Fruit fly (Drosophila melanogaster) whole organism, embryonic: ENCODE data around the gene Ids.
A peak's percentile ranks its signal among the peaks of the same experiment; 100 is the strongest.

Experiments used
- Atf-2 ChIP-seq: fragments of 200-800 bp; sonication (Bioruptor generic); optimal IDR thresholded peaks from 2 replicates; lab custom pipeline; 2016; ENCODE audit warnings: missing biosample characterization, missing genetic modification characterization
- Atf6 ChIP-seq: fragments of 200-800 bp; sonication (Bioruptor generic); IDR thresholded peaks from 2 replicates; pipeline ENCODE4 v1.3.6; 2022; ENCODE audit warnings: missing biosample characterization, missing genetic modification characterization
- Awh ChIP-seq: fragments of 200-800 bp; sonication (Bioruptor generic); IDR thresholded peaks from 2 replicates; pipeline ENCODE4, ENCODE4 v1.3.6; 2022; ENCODE audit warnings: missing biosample characterization, missing genetic modification characterization
- Blimp-1 ChIP-seq: fragments of 200-800 bp; sonication (Bioruptor generic); optimal IDR thresholded peaks from 3 replicates; lab custom pipeline; 2018; ENCODE audit warnings: missing biosample characterization, missing genetic modification characterization, mild to moderate bottlenecking, moderate library complexity, missing genetic modification reagents
- CG10147 ChIP-seq: fragments of 200-800 bp; sonication (Bioruptor generic); optimal IDR thresholded peaks from 2 replicates; lab custom pipeline; 2019; ENCODE audit warnings: missing biosample characterization, mild to moderate bottlenecking, missing genetic modification characterization, moderate library complexity
- CG10209 ChIP-seq: fragments of 200-800 bp; sonication (Bioruptor generic); optimal IDR thresholded peaks from 3 replicates; lab custom pipeline; 2017; ENCODE audit warnings: missing biosample characterization, mild to moderate bottlenecking, missing genetic modification characterization, missing genetic modification reagents
- CG10366 ChIP-seq: fragments of 200-800 bp; sonication (Bioruptor generic); IDR thresholded peaks from 2 replicates; pipeline ENCODE4 v1.3.6; 2022; ENCODE audit warnings: missing biosample characterization, missing genetic modification characterization
- CG10543 ChIP-seq: fragments of 200-800 bp; sonication (Bioruptor generic); optimal IDR thresholded peaks from 3 replicates; lab custom pipeline; 2017; ENCODE audit warnings: missing biosample characterization, mild to moderate bottlenecking, missing genetic modification characterization, moderate library complexity
- CG11398 ChIP-seq: fragments of 200-800 bp; sonication (Bioruptor generic); optimal IDR thresholded peaks from 2 replicates; lab custom pipeline; 2016; ENCODE audit warnings: missing biosample characterization, missing genetic modification characterization
- CG12104 ChIP-seq: fragments of 200-800 bp; sonication (Bioruptor generic); optimal IDR thresholded peaks from 3 replicates; lab custom pipeline; 2016; ENCODE audit warnings: missing biosample characterization, missing genetic modification characterization
- CG12219 ChIP-seq: fragments of 200-800 bp; sonication (Bioruptor generic); optimal IDR thresholded peaks from 3 replicates; lab custom pipeline; 2018; ENCODE audit warnings: missing biosample characterization, mild to moderate bottlenecking, missing genetic modification characterization
- CG12391 ChIP-seq: fragments of 200-800 bp; sonication (Bioruptor generic); optimal IDR thresholded peaks from 3 replicates; lab custom pipeline; 2018; ENCODE audit warnings: missing biosample characterization, mild to moderate bottlenecking, missing genetic modification characterization, moderate library complexity
- CG13894 ChIP-seq: fragments of 200-800 bp; sonication (Bioruptor generic); optimal IDR thresholded peaks from 3 replicates; lab custom pipeline; 2018; ENCODE audit warnings: missing biosample characterization, mild to moderate bottlenecking, missing genetic modification characterization, moderate library complexity
- CG15601 ChIP-seq: fragments of 200-800 bp; sonication (Bioruptor generic); optimal IDR thresholded peaks from 3 replicates; lab custom pipeline; 2019; ENCODE audit warnings: missing biosample characterization, mild to moderate bottlenecking, missing genetic modification characterization, moderate library complexity
- CG17802 ChIP-seq: fragments of 200-800 bp; sonication (Bioruptor generic); optimal IDR thresholded peaks from 2 replicates; lab custom pipeline; 2018; ENCODE audit warnings: missing biosample characterization, mild to moderate bottlenecking, missing genetic modification characterization, moderate library complexity
- CG34376 ChIP-seq: fragments of 200-800 bp; sonication (Bioruptor generic); optimal IDR thresholded peaks from 2 replicates; lab custom pipeline; 2018; ENCODE audit warnings: missing biosample characterization, mild to moderate bottlenecking, missing genetic modification characterization
- CG3726 ChIP-seq: fragments of 200-800 bp; sonication (Bioruptor generic); IDR thresholded peaks from 3 replicates; pipeline ENCODE4, ENCODE4 v1.3.6; 2022; ENCODE audit warnings: missing biosample characterization, missing genetic modification characterization
- CG5245 ChIP-seq: fragments of 200-800 bp; sonication (Bioruptor generic); optimal IDR thresholded peaks from 3 replicates; lab custom pipeline; 2016; ENCODE audit warnings: missing biosample characterization, missing genetic modification characterization
- CG6813 ChIP-seq: fragments of 200-800 bp; sonication (Bioruptor generic); optimal IDR thresholded peaks from 2 replicates; lab custom pipeline; 2017; ENCODE audit warnings: missing biosample characterization, missing genetic modification characterization, mild to moderate bottlenecking, moderate library complexity, missing genetic modification reagents
- CG7372 ChIP-seq: fragments of 200-800 bp; sonication (Bioruptor generic); IDR thresholded peaks from 2 replicates; pipeline ENCODE4 v1.3.6; 2022; ENCODE audit warnings: missing biosample characterization, missing genetic modification characterization
- CG9797 ChIP-seq: fragments of 200-800 bp; sonication (Bioruptor generic); optimal IDR thresholded peaks from 3 replicates; lab custom pipeline; 2018; ENCODE audit warnings: missing biosample characterization, mild to moderate bottlenecking, missing genetic modification characterization
- CG9876 ChIP-seq: fragments of 200-800 bp; sonication (Bioruptor generic); optimal IDR thresholded peaks from 2 replicates; lab custom pipeline; 2016; ENCODE audit warnings: missing biosample characterization, missing genetic modification characterization
- CG9932 ChIP-seq: fragments of 200-800 bp; sonication (Bioruptor generic); IDR thresholded peaks from 2 replicates; pipeline ENCODE4 v1.3.6; 2022; ENCODE audit warnings: missing biosample characterization, missing genetic modification characterization
- CHES-1-like ChIP-seq: fragments of 200-800 bp; sonication (Bioruptor generic); optimal IDR thresholded peaks from 2 replicates; lab custom pipeline; 2016; ENCODE audit warnings: missing biosample characterization, missing genetic modification characterization
- CTCF ChIP-seq: fragments of 200-800 bp; sonication (Bioruptor generic); optimal IDR thresholded peaks from 2 replicates; lab custom pipeline; 2017; ENCODE audit warnings: missing biosample characterization, mild to moderate bottlenecking, missing genetic modification characterization, moderate library complexity
- CrebB ChIP-seq: fragments of 200-800 bp; sonication (Bioruptor generic); optimal IDR thresholded peaks from 3 replicates; lab custom pipeline; 2018; ENCODE audit warnings: missing biosample characterization, mild to moderate bottlenecking, missing genetic modification characterization
- Dip3 ChIP-seq: fragments of 200-800 bp; sonication (Bioruptor generic); optimal IDR thresholded peaks from 3 replicates; lab custom pipeline; 2016; ENCODE audit warnings: missing biosample characterization, missing genetic modification characterization
- HLH3B ChIP-seq: fragments of 200-800 bp; sonication (Bioruptor generic); IDR thresholded peaks from 2 replicates; pipeline ENCODE4 v1.3.6; 2022; ENCODE audit warnings: missing biosample characterization, missing genetic modification characterization
- Hey ChIP-seq: fragments of 200-800 bp; sonication (Bioruptor generic); optimal IDR thresholded peaks from 3 replicates; lab custom pipeline; 2018; ENCODE audit warnings: missing biosample characterization, mild to moderate bottlenecking, missing genetic modification characterization
- HmgZ ChIP-seq: fragments of 200-800 bp; sonication (Bioruptor generic); optimal IDR thresholded peaks from 2 replicates; lab custom pipeline; 2018; ENCODE audit warnings: missing biosample characterization, mild to moderate bottlenecking, missing genetic modification characterization
- Hr39 ChIP-seq: fragments of >200 bp; optimal IDR thresholded peaks from 2 replicates; lab custom pipeline; 2017
- NK7.1 ChIP-seq: fragments of 200-800 bp; sonication (Bioruptor generic); optimal IDR thresholded peaks from 3 replicates; lab custom pipeline; 2016; ENCODE audit warnings: missing biosample characterization, missing genetic modification characterization
- Nf-YC ChIP-seq: fragments of 200-800 bp; optimal IDR thresholded peaks from 3 replicates; lab custom pipeline; 2019; ENCODE audit warnings: missing biosample characterization, mild to moderate bottlenecking, missing genetic modification characterization, moderate library complexity
- Oli ChIP-seq: fragments of 200-800 bp; sonication (Bioruptor generic); optimal IDR thresholded peaks from 2 replicates; lab custom pipeline; 2018; ENCODE audit warnings: missing biosample characterization, mild to moderate bottlenecking, missing genetic modification characterization, moderate library complexity
- Sox100B ChIP-seq: fragments of 200-800 bp; sonication (Bioruptor generic); optimal IDR thresholded peaks from 3 replicates; lab custom pipeline; 2018; ENCODE audit warnings: missing biosample characterization, mild to moderate bottlenecking, missing genetic modification characterization
- Sry-β ChIP-seq: fragments of 200-800 bp; sonication (Bioruptor generic); optimal IDR thresholded peaks from 2 replicates; lab custom pipeline; 2018; ENCODE audit warnings: missing biosample characterization, mild to moderate bottlenecking, missing genetic modification characterization, moderate library complexity
- ab ChIP-seq: fragments of 200-800 bp; sonication (Bioruptor generic); optimal IDR thresholded peaks from 2 replicates; lab custom pipeline; 2016; ENCODE audit warnings: missing biosample characterization, missing genetic modification characterization
- bab2 ChIP-seq: fragments of 200-800 bp; sonication (Bioruptor generic); optimal IDR thresholded peaks from 2 replicates; lab custom pipeline; 2016; ENCODE audit warnings: missing biosample characterization, missing genetic modification characterization
- eve ChIP-seq, 2 experiments: fragments of >200 bp; optimal IDR thresholded peaks; 2 replicates each; lab custom pipeline; 2017; ENCODE audit warnings: missing biosample characterization in 2 of 2, missing genetic modification characterization in 2 of 2
- eyg ChIP-seq: fragments of 200-800 bp; sonication (Bioruptor generic); optimal IDR thresholded peaks from 3 replicates; lab custom pipeline; 2016; ENCODE audit warnings: missing biosample characterization, missing genetic modification characterization
- lmd ChIP-seq: fragments of 200-800 bp; sonication (Bioruptor generic); IDR thresholded peaks from 2 replicates; pipeline ENCODE4 v1.3.6; 2022; ENCODE audit warnings: missing biosample characterization, missing genetic modification characterization
- odd ChIP-seq: fragments of 200-800 bp; sonication (Bioruptor generic); optimal IDR thresholded peaks from 2 replicates; lab custom pipeline; 2017; ENCODE audit warnings: missing biosample characterization, mild to moderate bottlenecking, missing genetic modification characterization
- onecut ChIP-seq: fragments of 200-800 bp; sonication (Bioruptor generic); IDR thresholded peaks from 2 replicates; pipeline ENCODE4 v1.3.6; 2022; ENCODE audit warnings: missing biosample characterization, missing genetic modification characterization
- pan ChIP-seq, 4 experiments: fragments of >200 bp in 3 of 4; fragments of 200-800 bp in 1 of 4; sonication (Bioruptor generic) in 1 of 4; optimal IDR thresholded peaks in 3 of 4; IDR thresholded peaks in 1 of 4; 2 replicates each; pipeline versions ENCODE4 v1.3.6 to Lab custom; 2017 to 2022; ENCODE audit warnings: missing biosample characterization in 2 of 4, missing genetic modification characterization in 2 of 4, mixed read lengths in 1 of 4
- phol ChIP-seq: fragments of 200-800 bp; sonication (Bioruptor generic); optimal IDR thresholded peaks from 3 replicates; lab custom pipeline; 2018; ENCODE audit warnings: missing biosample characterization, mild to moderate bottlenecking, missing genetic modification characterization, moderate library complexity
- ro ChIP-seq: fragments of 200-800 bp; sonication (Bioruptor generic); IDR thresholded peaks from 2 replicates; pipeline ENCODE4 v1.3.6; 2022; ENCODE audit warnings: missing biosample characterization, missing genetic modification characterization
- salm ChIP-seq: fragments of 200-800 bp; sonication (Bioruptor generic); optimal IDR thresholded peaks from 2 replicates; lab custom pipeline; 2018; ENCODE audit warnings: missing biosample characterization, mild to moderate bottlenecking, missing genetic modification characterization
- slou ChIP-seq: fragments of 200-800 bp; sonication (Bioruptor generic); optimal IDR thresholded peaks from 3 replicates; lab custom pipeline; 2016; ENCODE audit warnings: missing biosample characterization, missing genetic modification characterization
- tap ChIP-seq: fragments of 200-800 bp; optimal IDR thresholded peaks from 3 replicates; lab custom pipeline; 2019; ENCODE audit warnings: missing biosample characterization, mild to moderate bottlenecking, missing genetic modification characterization, moderate library complexity
- tio ChIP-seq: fragments of 200-800 bp; sonication (Bioruptor generic); optimal IDR thresholded peaks from 2 replicates; lab custom pipeline; 2017; ENCODE audit warnings: missing biosample characterization, missing genetic modification characterization, inconsistent platforms

Gene Ids

dm6 chr3L:3380225-3381043, 2.4 kb downstream of the Ids start (continued):
- TF ChIP-seq CG10543 (no peak), CG13894 (no peak), tio (no peak), CrebB (tag; lab: Kevin White, UChicago) (no peak), phol (peak; percentile 74), Dip3 (no peak), CG34376 (GFP tag; lab: Kevin White, UChicago) (no peak), Hey (tag; lab: Kevin White, UChicago) (no peak), CG10366 (GFP tag; lab: Robert Waterston, UW) (peak; percentile 22; the same call in 1 of the 2 replicates), Hr39 (no peak), CTCF (GFP tag; lab: Kevin White, UChicago) (no peak), HmgZ (tag; lab: Kevin White, UChicago) (no peak), CG9932 (no peak), CG11398 (no peak), CG17802 (tag; lab: Kevin White, UChicago) (peak; percentile 27), lmd (GFP tag; lab: Robert Waterston, UW) (peak; percentile 51; the same call in 1 of the 2 replicates), Awh (0 out of 2 replicates have a peak, but pooled peaks have one; percentile 32), CHES-1-like (GFP tag; lab: Kevin White, UChicago) (no peak), tap (tag; lab: Kevin White, UChicago) (peak; percentile 66), ro (GFP tag; lab: Robert Waterston, UW) (no peak), CG12391 (tag; lab: Kevin White, UChicago) (peak; percentile 53), CG12104 (GFP tag; lab: Kevin White, UChicago) (no peak), CG12219 (peak; percentile 12), odd (peak; percentile 5), CG10209 (GFP tag; lab: Kevin White, UChicago) (peak; percentile 5), CG7372 (GFP tag; lab: Robert Waterston, UW) (no peak), ab (GFP tag; lab: Kevin White, UChicago) (no peak), Nf-YC (tag; lab: Kevin White, UChicago) (peak; percentile 13), pan (optimal IDR thresholded peaks at IDR 0.05; lab: Kevin White, UChicago) (no peak), pan (GFP tag; optimal IDR thresholded peaks at IDR 0.05 in 1 of 2, IDR thresholded peaks at IDR 0.05 in 1 of 2) (peak; percentile 39 to 40), CG9876 (no peak), Atf6 (GFP tag; lab: Robert Waterston, UW) (0 out of 2 replicates have a peak, but pooled peaks have one; percentile 17), Blimp-1 (peak; percentile 86), CG3726 (no peak), HLH3B (GFP tag; lab: Robert Waterston, UW) (peak; percentile 58), slou (no peak), Sry-β (GFP tag; lab: Kevin White, UChicago) (no peak), Sox100B (GFP tag; lab: Kevin White, UChicago) (peak; percentile 70), bab2 (no peak), CG9797 (GFP tag; lab: Kevin White, UChicago) (no peak), CG5245 (GFP tag; lab: Kevin White, UChicago) (peak; percentile 1), CG6813 (GFP tag; lab: Kevin White, UChicago) (peak; percentile 11), salm (tag; lab: Kevin White, UChicago) (no peak), onecut (GFP tag; lab: Robert Waterston, UW) (peak; percentile 40; the same call in 1 of the 2 replicates), Atf-2 (GFP tag; lab: Kevin White, UChicago) (no peak), CG15601 (tag; lab: Kevin White, UChicago) (peak; percentile 54), eyg (GFP tag; lab: Kevin White, UChicago) (no peak), Oli (tag; lab: Kevin White, UChicago) (peak; percentile 47), NK7.1 (no peak), CG10147 (no peak), eve (GFP tag; optimal IDR thresholded peaks at IDR 0.05; lab: Kevin White, UChicago) (no peak)
